Fruit fly (Drosophila melanogaster) S2 (cell line): ENCODE results near the gene CG6707.

Source experiments
- CG8478 ChIP-seq: fragments of >200 bp; optimal IDR thresholded peaks from 2 replicates; lab custom pipeline; 2018
- CTCF ChIP-seq, 2 experiments: fragments of >200 bp; optimal IDR thresholded peaks; 2 replicates each; lab custom pipeline; 2018

dm6 chr3L:9845980-9846538 is 52.3 kb downstream of the CG6707 start:
- TF ChIP-seq CTCF (optimal IDR thresholded peaks at IDR 0.05; lab: Kevin White, UChicago) (no peak), CG8478 (no peak)
